Worm (Caenorhabditis elegans): ENCODE data around the gene C18E9.2.

C18E9.2 gene

DNA sequence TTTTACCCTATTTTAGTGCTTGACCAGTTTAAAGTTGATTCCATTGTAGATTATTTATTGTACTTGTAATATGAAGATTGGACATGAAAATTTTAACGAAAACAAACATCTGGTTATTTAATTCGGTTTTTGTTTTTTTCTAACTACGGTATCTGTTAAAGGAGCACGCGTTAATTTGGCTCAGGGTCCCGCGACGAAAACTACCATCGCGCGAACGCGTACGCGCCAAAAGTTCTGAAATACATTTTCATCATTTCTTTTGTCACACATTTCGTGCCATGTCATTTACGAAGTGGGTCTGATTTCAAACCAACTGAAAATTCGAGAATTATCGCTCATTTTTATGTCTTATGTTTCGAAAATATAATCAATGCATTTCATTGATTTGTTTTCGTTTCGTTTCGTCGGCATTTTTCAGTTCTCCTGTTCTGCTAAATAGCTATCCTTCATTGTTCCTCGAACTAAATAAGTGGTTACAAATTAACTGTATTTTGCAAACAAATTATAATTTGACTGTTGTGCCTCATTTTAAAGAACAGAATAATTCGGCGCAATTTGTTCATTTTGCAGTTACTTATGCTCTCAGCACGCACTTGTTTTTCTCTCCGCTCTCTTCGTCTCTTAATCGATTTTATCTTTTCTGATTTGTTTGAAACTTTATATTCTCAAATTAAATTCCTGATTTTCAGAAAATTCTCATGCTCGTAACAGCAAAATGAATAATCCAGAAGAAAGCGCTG is 30.9 kb upstream of the C18E9.2 start, which contains the start of gene T21B10.3:
Gene T21B10.3, plus strand, starts transcription at position 690 of the 740 bp plus-strand sequence.
- TF ChIP-seq madf-8 (GFP tag; conservative IDR thresholded peaks at IDR 0.05) (peak; percentile 98), hlh-26 (GFP tag; conservative IDR thresholded peaks at IDR 0.05) (no peak), nhr-80 (tag; optimal IDR thresholded peaks at IDR 0.05) (peak; percentile 14), hmg-20 (GFP tag; IDR thresholded peaks at IDR 0.05) (0 out of 2 replicates have a peak, but pooled peaks have one; percentile 31), nfya-1 (tag; optimal IDR thresholded peaks at IDR 0.05; ENCODE audit: borderline replicate concordance, insufficient read depth) (no peak), mel-28 (tag; optimal IDR thresholded peaks at IDR 0.05; ENCODE audit: borderline replicate concordance) (no peak), F49E8.2 (tag; optimal IDR thresholded peaks at IDR 0.05; ENCODE audit: insufficient read depth) (peak; percentile 94), F10E7.11 (tag; optimal IDR thresholded peaks at IDR 0.05) (no peak), K12H6.12 (tag; optimal IDR thresholded peaks at IDR 0.05) (no peak), attf-5 (GFP tag; optimal IDR thresholded peaks at IDR 0.05) (peak; percentile 24), snpc-4 (GFP tag; optimal IDR thresholded peaks at IDR 0.05) (peak; percentile 72), snpc-4 (tag; optimal IDR thresholded peaks at IDR 0.05) (peak; percentile 7 to 72 (median 65)), somi-1 (GFP tag; optimal IDR thresholded peaks at IDR 0.05) (peak; percentile 36), sdz-38 (tag; optimal IDR thresholded peaks at IDR 0.05) (no peak), ceh-58 (GFP tag; IDR thresholded peaks at IDR 0.05) (0 out of 2 replicates have a peak, but pooled peaks have one; percentile 35), Y95B8A.8 (GFP tag; IDR thresholded peaks at IDR 0.05) (peak; percentile 96), Y67H2A.10 (GFP tag; conservative IDR thresholded peaks at IDR 0.05) (peak; percentile 62; the same call in 1 of the 2 replicates), xnd-1 (tag; optimal IDR thresholded peaks at IDR 0.05) (peak; percentile 98), mes-4 (tag; optimal IDR thresholded peaks at IDR 0.05) (no peak), chd-7 (tag; optimal IDR thresholded peaks at IDR 0.05) (no peak), lir-1 (GFP tag; conservative IDR thresholded peaks at IDR 0.05) (peak; percentile 81), lag-1 (GFP tag; IDR thresholded peaks at IDR 0.05) (no peak), zfh-2 (GFP tag; conservative IDR thresholded peaks at IDR 0.05) (no peak), ztf-25 (GFP tag; IDR thresholded peaks at IDR 0.05) (peak; percentile 89), rpc-1 (optimal IDR thresholded peaks at IDR 0.05) (no peak), rpc-1 (tag; optimal IDR thresholded peaks at IDR 0.05) (peak; percentile 15), F23B12.7 (tag; optimal IDR thresholded peaks at IDR 0.05; ENCODE audit: insufficient read depth) (peak; percentile 80), hrde-1 (tag; optimal IDR thresholded peaks at IDR 0.05; ENCODE audit: borderline replicate concordance) (peak; percentile 79), unc-130 (GFP tag; optimal IDR thresholded peaks at IDR 0.05) (peak; percentile 95), egl-18 (GFP tag; IDR thresholded peaks at IDR 0.05) (0 out of 2 replicates have a peak, but pooled peaks have one; percentile 67), him-1 (tag; optimal IDR thresholded peaks at IDR 0.05) (peak; percentile 72), pbrm-1 (GFP tag; IDR thresholded peaks at IDR 0.05) (peak; percentile 89), ztf-28 (GFP tag; IDR thresholded peaks at IDR 0.05) (peak; percentile 94), lin-54 (GFP tag; optimal IDR thresholded peaks at IDR 0.05) (peak; percentile 90), Y53G8AR.9 (GFP tag; conservative IDR thresholded peaks at IDR 0.05) (peak; percentile 96), nfya-2 (GFP tag; IDR thresholded peaks at IDR 0.05) (peak; percentile 88; the same call in 1 of the 2 replicates), snpc-1.1 (tag; optimal IDR thresholded peaks at IDR 0.05; ENCODE audit: insufficient read depth) (peak; percentile 61), T26A5.8 (tag; optimal IDR thresholded peaks at IDR 0.05) (no peak), F37B4.10 (GFP tag; IDR thresholded peaks at IDR 0.05) (no peak), D2030.7 (GFP tag; IDR thresholded peaks at IDR 0.05) (peak; percentile 97), Y79H2A.3 (GFP tag; conservative IDR thresholded peaks at IDR 0.05) (peak; percentile 95), let-526 (GFP tag; IDR thresholded peaks at IDR 0.05) (peak; percentile 44; the same call in 1 of the 2 replicates), F39B2.1 (GFP tag; IDR thresholded peaks at IDR 0.05) (0 out of 2 replicates have a peak, but pooled peaks have one; percentile 32), lin-26 (GFP tag; IDR thresholded peaks at IDR 0.05) (peak; percentile 75), bed-2 (GFP tag; IDR thresholded peaks at IDR 0.05) (peak; percentile 24; the same call in 1 of the 2 replicates), ZK185.1 (tag; optimal IDR thresholded peaks at IDR 0.05; ENCODE audit: poor library complexity, severe bottlenecking) (peak; percentile 33)
